Fruit fly (Drosophila melanogaster) whole organism, embryonic: Measurements from ENCODE around the gene Asator.

Experiments
- Aef1 ChIP-seq: fragments of 200-800 bp; sonication (Bioruptor generic); IDR thresholded peaks from 3 replicates; pipeline ENCODE4 v1.3.6; 2022; ENCODE audit warnings: missing biosample characterization, missing genetic modification characterization
- B-H2 ChIP-seq: fragments of 200-800 bp; sonication (Bioruptor generic); optimal IDR thresholded peaks from 2 replicates; lab custom pipeline; 2018; ENCODE audit warnings: missing biosample characterization, mild to moderate bottlenecking, missing genetic modification characterization
- Bgb ChIP-seq: fragments of 200-800 bp; sonication (Bioruptor generic); IDR thresholded peaks from 2 replicates; pipeline ENCODE4 v1.3.6; 2022; ENCODE audit warnings: missing biosample characterization, missing genetic modification characterization; ENCODE audit not compliant: partially characterized antibody
- CG11247 ChIP-seq: fragments of 200-800 bp; sonication (Bioruptor generic); IDR thresholded peaks from 2 replicates; pipeline ENCODE4 v1.3.6; 2022; ENCODE audit warnings: missing biosample characterization, missing genetic modification characterization
- CG12769 ChIP-seq: fragments of 200-800 bp; sonication (Bioruptor generic); optimal IDR thresholded peaks from 2 replicates; lab custom pipeline; 2019; ENCODE audit warnings: missing biosample characterization, mild to moderate bottlenecking, missing genetic modification characterization, moderate library complexity
- CG15479 ChIP-seq: fragments of 200-800 bp; sonication (Bioruptor generic); optimal IDR thresholded peaks from 3 replicates; lab custom pipeline; 2019; ENCODE audit warnings: missing biosample characterization, mild to moderate bottlenecking, missing genetic modification characterization, moderate library complexity
- CG16815 ChIP-seq: fragments of 200-800 bp; sonication (Bioruptor generic); optimal IDR thresholded peaks from 3 replicates; lab custom pipeline; 2017; ENCODE audit warnings: missing biosample characterization, mild to moderate bottlenecking, missing genetic modification characterization
- CG17802 ChIP-seq: fragments of 200-800 bp; sonication (Bioruptor generic); optimal IDR thresholded peaks from 2 replicates; lab custom pipeline; 2018; ENCODE audit warnings: missing biosample characterization, mild to moderate bottlenecking, missing genetic modification characterization, moderate library complexity
- CG17829 ChIP-seq: fragments of 200-800 bp; optimal IDR thresholded peaks from 2 replicates; lab custom pipeline; 2019; ENCODE audit warnings: missing biosample characterization, mild to moderate bottlenecking, missing genetic modification characterization, moderate library complexity
- CG2120 ChIP-seq: fragments of 200-800 bp; sonication (Bioruptor generic); optimal IDR thresholded peaks from 3 replicates; lab custom pipeline; 2016; ENCODE audit warnings: missing biosample characterization, missing genetic modification characterization
- CG3163 ChIP-seq: fragments of 200-800 bp; sonication (Bioruptor generic); optimal IDR thresholded peaks from 3 replicates; lab custom pipeline; 2016; ENCODE audit warnings: missing biosample characterization, missing genetic modification characterization
- CG33557 ChIP-seq: fragments of 200-800 bp; sonication (Bioruptor generic); optimal IDR thresholded peaks from 2 replicates; lab custom pipeline; 2019; ENCODE audit warnings: missing biosample characterization, mild to moderate bottlenecking, missing genetic modification characterization, moderate library complexity
- CG3995 ChIP-seq: fragments of 200-800 bp; sonication (Bioruptor generic); optimal IDR thresholded peaks from 3 replicates; lab custom pipeline; 2016; ENCODE audit warnings: missing biosample characterization, missing genetic modification characterization
- CG4424 ChIP-seq: fragments of 200-800 bp; sonication (Bioruptor generic); optimal IDR thresholded peaks from 3 replicates; lab custom pipeline; 2016; ENCODE audit warnings: missing biosample characterization, missing genetic modification characterization
- CG4617 ChIP-seq: fragments of 200-800 bp; sonication (Bioruptor generic); optimal IDR thresholded peaks from 3 replicates; lab custom pipeline; 2016; ENCODE audit warnings: missing biosample characterization, missing genetic modification characterization, borderline replicate concordance
- CG6654 ChIP-seq: fragments of 200-800 bp; sonication (Bioruptor generic); optimal IDR thresholded peaks from 2 replicates; lab custom pipeline; 2017; ENCODE audit warnings: missing biosample characterization, mild to moderate bottlenecking, missing genetic modification characterization
- CG7963 ChIP-seq: fragments of 200-800 bp; sonication (Bioruptor generic); IDR thresholded peaks from 3 replicates; pipeline ENCODE4 v1.3.6; 2022; ENCODE audit warnings: missing biosample characterization, missing genetic modification characterization; ENCODE audit not compliant: partially characterized antibody
- CG8765 ChIP-seq: fragments of 200-800 bp; sonication (Bioruptor generic); IDR thresholded peaks from 2 replicates; pipeline ENCODE4 v1.3.6; 2022; ENCODE audit warnings: missing biosample characterization, missing genetic modification characterization
- CG9876 ChIP-seq: fragments of 200-800 bp; sonication (Bioruptor generic); optimal IDR thresholded peaks from 2 replicates; lab custom pipeline; 2016; ENCODE audit warnings: missing biosample characterization, missing genetic modification characterization
- D19A ChIP-seq: fragments of 200-800 bp; optimal IDR thresholded peaks from 3 replicates; lab custom pipeline; 2019; ENCODE audit warnings: missing biosample characterization, mild to moderate bottlenecking, missing genetic modification characterization, moderate library complexity
- Dp ChIP-seq: fragments of 200-800 bp; sonication (Bioruptor generic); optimal IDR thresholded peaks from 2 replicates; lab custom pipeline; 2018; ENCODE audit warnings: missing biosample characterization, mild to moderate bottlenecking, missing genetic modification characterization, moderate library complexity
- HLH4C ChIP-seq: fragments of 200-800 bp; sonication (Bioruptor generic); IDR thresholded peaks from 3 replicates; pipeline ENCODE4 v1.3.6; 2022; ENCODE audit warnings: missing biosample characterization, missing genetic modification characterization; ENCODE audit not compliant: partially characterized antibody
- HmgZ ChIP-seq: fragments of 200-800 bp; sonication (Bioruptor generic); optimal IDR thresholded peaks from 2 replicates; lab custom pipeline; 2018; ENCODE audit warnings: missing biosample characterization, mild to moderate bottlenecking, missing genetic modification characterization
- Lhr ChIP-seq: fragments of 200-800 bp; sonication (Bioruptor generic); optimal IDR thresholded peaks from 3 replicates; lab custom pipeline; 2017; ENCODE audit warnings: mild to moderate bottlenecking, missing biosample characterization, missing genetic modification reagents, missing genetic modification characterization
- MBD-R2 ChIP-seq: fragments of 200-800 bp; sonication (Bioruptor generic); IDR thresholded peaks from 2 replicates; pipeline ENCODE4 v1.3.6; 2022; ENCODE audit warnings: missing biosample characterization, missing genetic modification characterization
- Nf-YB ChIP-seq: fragments of 200-800 bp; sonication (Bioruptor generic); optimal IDR thresholded peaks from 3 replicates; lab custom pipeline; 2019; ENCODE audit warnings: missing biosample characterization, mild to moderate bottlenecking, missing genetic modification characterization, moderate library complexity
- NfI ChIP-seq: fragments of 200-800 bp; sonication (Bioruptor generic); optimal IDR thresholded peaks from 3 replicates; lab custom pipeline; 2018; ENCODE audit warnings: missing biosample characterization, mild to moderate bottlenecking, missing genetic modification characterization, moderate library complexity
- Sry-β ChIP-seq: fragments of 200-800 bp; sonication (Bioruptor generic); optimal IDR thresholded peaks from 2 replicates; lab custom pipeline; 2018; ENCODE audit warnings: missing biosample characterization, mild to moderate bottlenecking, missing genetic modification characterization, moderate library complexity
- Sry-δ ChIP-seq: fragments of 200-800 bp; sonication (Bioruptor generic); optimal IDR thresholded peaks from 2 replicates; lab custom pipeline; 2016; ENCODE audit warnings: missing biosample characterization, missing genetic modification characterization
- Xrp1 ChIP-seq: fragments of 200-800 bp; sonication (Bioruptor generic); IDR thresholded peaks from 2 replicates; pipeline ENCODE4 v1.3.6; 2022; ENCODE audit warnings: missing biosample characterization, missing genetic modification characterization
- bigmax ChIP-seq: fragments of 200-800 bp; sonication (Bioruptor generic); optimal IDR thresholded peaks from 2 replicates; lab custom pipeline; 2018; ENCODE audit warnings: missing biosample characterization, mild to moderate bottlenecking, missing genetic modification characterization
- dmrt11E ChIP-seq: fragments of 200-800 bp; sonication (Bioruptor generic); optimal IDR thresholded peaks from 3 replicates; lab custom pipeline; 2018; ENCODE audit warnings: missing biosample characterization, mild to moderate bottlenecking, missing genetic modification characterization, moderate library complexity
- inv ChIP-seq: fragments of 200-800 bp; sonication (Bioruptor generic); IDR thresholded peaks from 2 replicates; pipeline ENCODE4 v1.3.6; 2022; ENCODE audit warnings: missing biosample characterization, missing genetic modification characterization; ENCODE audit not compliant: partially characterized antibody
- jumu ChIP-seq: fragments of 200-800 bp; sonication (Bioruptor generic); optimal IDR thresholded peaks from 3 replicates; lab custom pipeline; 2016; ENCODE audit warnings: missing biosample characterization, missing genetic modification characterization
- kni ChIP-seq: fragments of 200-800 bp; sonication (Bioruptor generic); optimal IDR thresholded peaks from 3 replicates; lab custom pipeline; 2017; ENCODE audit warnings: mild to moderate bottlenecking, missing biosample characterization, missing genetic modification reagents, missing genetic modification characterization
- mirr ChIP-seq: fragments of 200-800 bp; sonication (Bioruptor generic); optimal IDR thresholded peaks from 3 replicates; lab custom pipeline; 2018; ENCODE audit warnings: missing biosample characterization, mild to moderate bottlenecking, missing genetic modification characterization
- onecut ChIP-seq: fragments of 200-800 bp; sonication (Bioruptor generic); IDR thresholded peaks from 2 replicates; pipeline ENCODE4 v1.3.6; 2022; ENCODE audit warnings: missing biosample characterization, missing genetic modification characterization
- pb ChIP-seq: fragments of 200-800 bp; sonication (Bioruptor generic); optimal IDR thresholded peaks from 3 replicates; lab custom pipeline; 2016; ENCODE audit warnings: missing biosample characterization, missing genetic modification characterization
- pum ChIP-seq: fragments of 200-800 bp; sonication (Bioruptor generic); optimal IDR thresholded peaks from 2 replicates; lab custom pipeline; 2016; ENCODE audit warnings: missing biosample characterization, missing genetic modification characterization
- pzg ChIP-seq: fragments of 200-800 bp; sonication (Bioruptor generic); optimal IDR thresholded peaks from 3 replicates; lab custom pipeline; 2018; ENCODE audit warnings: missing biosample characterization, mild to moderate bottlenecking, missing genetic modification characterization, moderate library complexity
- ranshi ChIP-seq: fragments of 200-800 bp; sonication (Bioruptor generic); IDR thresholded peaks from 2 replicates; pipeline ENCODE4 v1.3.6; 2022; ENCODE audit warnings: missing biosample characterization, missing genetic modification characterization
- shn ChIP-seq: fragments of 200-800 bp; sonication (Bioruptor generic); optimal IDR thresholded peaks from 3 replicates; lab custom pipeline; 2016; ENCODE audit warnings: missing biosample characterization, missing genetic modification characterization
- sna ChIP-seq: fragments of 200-800 bp; sonication (Bioruptor generic); IDR thresholded peaks from 2 replicates; pipeline ENCODE4 v1.3.6; 2022; ENCODE audit warnings: missing biosample characterization, missing genetic modification characterization; ENCODE audit not compliant: partially characterized antibody
- sr ChIP-seq: fragments of 200-800 bp; sonication (Bioruptor generic); IDR thresholded peaks from 3 replicates; pipeline ENCODE4 v1.3.6; 2022; ENCODE audit warnings: missing biosample characterization, missing genetic modification characterization
- sug ChIP-seq: fragments of 200-800 bp; optimal IDR thresholded peaks from 2 replicates; lab custom pipeline; 2019; ENCODE audit warnings: missing biosample characterization, mild to moderate bottlenecking, missing genetic modification characterization, moderate library complexity
- tin ChIP-seq: fragments of 200-800 bp; sonication (Bioruptor generic); optimal IDR thresholded peaks from 3 replicates; lab custom pipeline; 2016; ENCODE audit warnings: missing biosample characterization, missing genetic modification characterization
- tna ChIP-seq: fragments of 200-800 bp; sonication (Bioruptor generic); IDR thresholded peaks from 2 replicates; pipeline ENCODE4 v1.3.6; 2022; ENCODE audit warnings: missing biosample characterization, missing genetic modification characterization; ENCODE audit not compliant: partially characterized antibody
- trh ChIP-seq: fragments of 200-800 bp; sonication (Bioruptor generic); optimal IDR thresholded peaks from 2 replicates; lab custom pipeline; 2016; ENCODE audit warnings: missing biosample characterization, missing genetic modification characterization
- twi ChIP-seq: fragments of 200-800 bp; optimal IDR thresholded peaks from 2 replicates; lab custom pipeline; 2019; ENCODE audit warnings: missing biosample characterization, mild to moderate bottlenecking, missing genetic modification characterization, moderate library complexity
- wek ChIP-seq: fragments of 200-800 bp; sonication (Bioruptor generic); optimal IDR thresholded peaks from 3 replicates; lab custom pipeline; 2018; ENCODE audit warnings: missing biosample characterization, mild to moderate bottlenecking, missing genetic modification characterization, moderate library complexity

The Asator gene

dm6 chr4:482659-483134, 6.1 kb downstream of the Asator start (continued):
- TF ChIP-seq CG7963 (GFP tag; lab: Robert Waterston, UW) (no peak), CG3163 (GFP tag; lab: Kevin White, UChicago) (peak; percentile 3), MBD-R2 (GFP tag; lab: Robert Waterston, UW) (peak; percentile 39; the same call in 1 of the 2 replicates), dmrt11E (tag; lab: Kevin White, UChicago) (peak; percentile 0), Aef1 (no peak), Nf-YB (GFP tag; lab: Kevin White, UChicago) (no peak), sug (tag; lab: Kevin White, UChicago) (no peak), shn (no peak), sr (GFP tag; lab: Robert Waterston, UW) (no peak), D19A (peak; percentile 45), CG4617 (peak; percentile 15), HLH4C (no peak), Sry-δ (GFP tag; lab: Kevin White, UChicago) (peak; percentile 33), pum (GFP tag; lab: Kevin White, UChicago) (no peak), CG8765 (GFP tag; lab: Robert Waterston, UW) (no peak), jumu (GFP tag; lab: Kevin White, UChicago) (peak; percentile 14), CG4424 (GFP tag; lab: Kevin White, UChicago) (peak; percentile 94), bigmax (GFP tag; lab: Kevin White, UChicago) (no peak), Dp (GFP tag; lab: Kevin White, UChicago) (no peak), trh (GFP tag; lab: Kevin White, UChicago) (no peak), CG2120 (GFP tag; lab: Kevin White, UChicago) (peak; percentile 28), CG11247 (GFP tag; lab: Robert Waterston, UW) (no peak), CG12769 (peak; percentile 15), tna (no peak), CG17802 (tag; lab: Kevin White, UChicago) (peak; percentile 98), CG16815 (GFP tag; lab: Kevin White, UChicago) (no peak), Sry-β (peak; percentile 31), kni (GFP tag; lab: Kevin White, UChicago) (peak; percentile 48), twi (tag; lab: Kevin White, UChicago) (no peak), CG17829 (tag; lab: Kevin White, UChicago) (peak; percentile 26), Xrp1 (0 out of 2 replicates have a peak, but pooled peaks have one; percentile 7), wek (GFP tag; lab: Kevin White, UChicago) (peak; percentile 99), sna (0 out of 2 replicates have a peak, but pooled peaks have one; percentile 18), pzg (GFP tag; lab: Kevin White, UChicago) (peak; percentile 37), pb (GFP tag; lab: Kevin White, UChicago) (no peak), ranshi (no peak), tin (no peak), CG15479 (GFP tag; lab: Kevin White, UChicago) (peak; percentile 6), HmgZ (peak; percentile 52), CG3995 (GFP tag; lab: Kevin White, UChicago) (peak; percentile 50), onecut (GFP tag; lab: Robert Waterston, UW) (peak; percentile 49), B-H2 (peak; percentile 23), inv (no peak), CG9876 (GFP tag; lab: Kevin White, UChicago) (no peak), CG33557 (GFP tag; lab: Kevin White, UChicago) (peak; percentile 36), Bgb (GFP tag; lab: Robert Waterston, UW) (no peak), NfI (GFP tag; lab: Kevin White, UChicago) (no peak), mirr (GFP tag; lab: Kevin White, UChicago) (no peak), Lhr (GFP tag; lab: Kevin White, UChicago) (peak; percentile 39), CG6654 (GFP tag; lab: Kevin White, UChicago) (no peak)
